Fruit fly (Drosophila melanogaster) whole organism, embryonic: Measurements from ENCODE around the gene in.

ENCODE experiments used
- Ada2b ChIP-seq: fragments of 200-800 bp; sonication (Bioruptor generic); IDR thresholded peaks from 2 replicates; pipeline ENCODE4 v1.3.6; 2022; ENCODE audit warnings: missing biosample characterization, missing genetic modification characterization
- CG10462 ChIP-seq: fragments of 200-800 bp; sonication (Bioruptor generic); optimal IDR thresholded peaks from 2 replicates; lab custom pipeline; 2016; ENCODE audit warnings: missing biosample characterization, missing genetic modification characterization
- CG10959 ChIP-seq: fragments of 200-800 bp; sonication (Bioruptor generic); IDR thresholded peaks from 2 replicates; pipeline ENCODE4 v1.3.6; 2022; ENCODE audit warnings: missing biosample characterization, missing genetic modification characterization
- CG11456 ChIP-seq: fragments of 200-800 bp; sonication (Bioruptor generic); IDR thresholded peaks from 3 replicates; pipeline ENCODE4 v1.3.6; 2022; ENCODE audit warnings: missing biosample characterization, missing genetic modification characterization
- CG11504 ChIP-seq: fragments of 200-800 bp; sonication (Bioruptor generic); optimal IDR thresholded peaks from 3 replicates; lab custom pipeline; 2019; ENCODE audit warnings: missing biosample characterization, mild to moderate bottlenecking, missing genetic modification characterization, moderate library complexity
- CG12155 ChIP-seq: fragments of 200-800 bp; sonication (Bioruptor generic); optimal IDR thresholded peaks from 3 replicates; lab custom pipeline; 2016; ENCODE audit warnings: missing biosample characterization, missing genetic modification characterization
- CG12299 ChIP-seq: fragments of 200-800 bp; sonication (Bioruptor generic); optimal IDR thresholded peaks from 2 replicates; lab custom pipeline; 2018; ENCODE audit warnings: missing biosample characterization, mild to moderate bottlenecking, missing genetic modification characterization
- CG12744 ChIP-seq: fragments of 200-800 bp; sonication (Bioruptor generic); optimal IDR thresholded peaks from 2 replicates; lab custom pipeline; 2016; ENCODE audit warnings: missing biosample characterization, missing genetic modification characterization
- CG15269 ChIP-seq: fragments of 200-800 bp; sonication (Bioruptor generic); optimal IDR thresholded peaks from 2 replicates; lab custom pipeline; 2018; ENCODE audit warnings: missing biosample characterization, mild to moderate bottlenecking, missing genetic modification characterization, moderate library complexity
- CG1529 ChIP-seq: fragments of 200-800 bp; sonication (Bioruptor generic); optimal IDR thresholded peaks from 3 replicates; lab custom pipeline; 2018; ENCODE audit warnings: missing biosample characterization, missing genetic modification characterization
- CG17912 ChIP-seq: fragments of 200-800 bp; sonication (Bioruptor generic); optimal IDR thresholded peaks from 2 replicates; lab custom pipeline; 2018; ENCODE audit warnings: missing biosample characterization, mild to moderate bottlenecking, missing genetic modification characterization
- CG1792 ChIP-seq: fragments of 200-800 bp; sonication (Bioruptor generic); optimal IDR thresholded peaks from 2 replicates; lab custom pipeline; 2016; ENCODE audit warnings: missing biosample characterization, missing genetic modification characterization
- CG34376 ChIP-seq: fragments of 200-800 bp; sonication (Bioruptor generic); optimal IDR thresholded peaks from 2 replicates; lab custom pipeline; 2018; ENCODE audit warnings: missing biosample characterization, mild to moderate bottlenecking, missing genetic modification characterization
- CG4854 ChIP-seq: fragments of 200-800 bp; sonication (Bioruptor generic); optimal IDR thresholded peaks from 2 replicates; lab custom pipeline; 2016; ENCODE audit warnings: missing biosample characterization, missing genetic modification characterization, inconsistent platforms
- CG5953 ChIP-seq: fragments of 200-800 bp; sonication (Bioruptor generic); IDR thresholded peaks from 2 replicates; pipeline ENCODE4 v1.3.6; 2022; ENCODE audit warnings: missing biosample characterization, missing genetic modification characterization
- CG6175 ChIP-seq: fragments of 200-800 bp; sonication (Bioruptor generic); IDR thresholded peaks from 3 replicates; pipeline ENCODE4 v1.3.6; 2022; ENCODE audit warnings: missing biosample characterization, missing genetic modification characterization
- CG6683 ChIP-seq: fragments of 200-800 bp; sonication (Bioruptor generic); optimal IDR thresholded peaks from 2 replicates; lab custom pipeline; 2017; ENCODE audit warnings: missing biosample characterization, mild to moderate bottlenecking, missing genetic modification characterization, missing genetic modification reagents
- CG7271 ChIP-seq: fragments of 200-800 bp; sonication (Bioruptor generic); optimal IDR thresholded peaks from 2 replicates; lab custom pipeline; 2018; ENCODE audit warnings: missing biosample characterization, mild to moderate bottlenecking, missing genetic modification characterization, moderate library complexity
- CG7745 ChIP-seq: fragments of 200-800 bp; sonication (Bioruptor generic); optimal IDR thresholded peaks from 2 replicates; lab custom pipeline; 2018; ENCODE audit warnings: missing biosample characterization, mild to moderate bottlenecking, missing genetic modification characterization, moderate library complexity
- CG8388 ChIP-seq: fragments of 200-800 bp; sonication (Bioruptor generic); optimal IDR thresholded peaks from 2 replicates; lab custom pipeline; 2019; ENCODE audit warnings: missing biosample characterization, mild to moderate bottlenecking, missing genetic modification characterization, moderate library complexity
- CG9876 ChIP-seq: fragments of 200-800 bp; sonication (Bioruptor generic); optimal IDR thresholded peaks from 2 replicates; lab custom pipeline; 2016; ENCODE audit warnings: missing biosample characterization, missing genetic modification characterization
- D19B ChIP-seq: fragments of 200-800 bp; sonication (Bioruptor generic); optimal IDR thresholded peaks from 2 replicates; lab custom pipeline; 2017; ENCODE audit warnings: missing biosample characterization, mild to moderate bottlenecking, missing genetic modification characterization
- Dbx ChIP-seq: fragments of 200-800 bp; sonication (Bioruptor generic); IDR thresholded peaks from 3 replicates; pipeline ENCODE4 v1.3.6; 2022; ENCODE audit warnings: missing biosample characterization, missing genetic modification characterization
- Deaf1 ChIP-seq: fragments of 200-800 bp; optimal IDR thresholded peaks from 3 replicates; lab custom pipeline; 2019; ENCODE audit warnings: missing biosample characterization, mild to moderate bottlenecking, missing genetic modification characterization, moderate library complexity
- Dek ChIP-seq: fragments of 200-800 bp; sonication (Bioruptor generic); optimal IDR thresholded peaks from 3 replicates; lab custom pipeline; 2019; ENCODE audit warnings: missing biosample characterization, mild to moderate bottlenecking, missing genetic modification characterization, moderate library complexity
- Doc2 ChIP-seq: fragments of 200-800 bp; sonication (Bioruptor generic); IDR thresholded peaks from 2 replicates; pipeline ENCODE4 v1.3.6; 2022; ENCODE audit warnings: missing biosample characterization, missing genetic modification characterization
- Ets65A ChIP-seq: fragments of 200-800 bp; sonication (Bioruptor generic); peaks from one replicate; lab custom pipeline; 2016; ENCODE audit warnings: missing biosample characterization, missing genetic modification characterization
- GATAe ChIP-seq: fragments of 200-800 bp; sonication (Bioruptor generic); conservative IDR thresholded peaks from 2 replicates; pipeline ENCODE4 v1.3.6; 2022; ENCODE audit warnings: missing biosample characterization, missing genetic modification characterization
- HLH3B ChIP-seq: fragments of 200-800 bp; sonication (Bioruptor generic); IDR thresholded peaks from 2 replicates; pipeline ENCODE4 v1.3.6; 2022; ENCODE audit warnings: missing biosample characterization, missing genetic modification characterization
- Hand ChIP-seq: fragments of 200-800 bp; sonication (Bioruptor generic); optimal IDR thresholded peaks from 2 replicates; lab custom pipeline; 2017; ENCODE audit warnings: mild to moderate bottlenecking, missing biosample characterization, missing genetic modification reagents, missing genetic modification characterization
- Hsf ChIP-seq: fragments of 200-800 bp; sonication (Bioruptor generic); optimal IDR thresholded peaks from 3 replicates; lab custom pipeline; 2016; ENCODE audit warnings: missing biosample characterization, missing genetic modification characterization
- Med ChIP-seq: fragments of 200-800 bp; sonication (Bioruptor generic); peaks from one replicate; lab custom pipeline; 2016; ENCODE audit warnings: missing biosample characterization, missing genetic modification characterization, mild to moderate bottlenecking, inconsistent platforms, moderate library complexity
- NFAT ChIP-seq: fragments of 200-800 bp; sonication (Bioruptor generic); IDR thresholded peaks from 2 replicates; pipeline ENCODE4 v1.3.6; 2022; ENCODE audit warnings: missing biosample characterization, missing genetic modification characterization
- Nf-YA ChIP-seq: fragments of 200-800 bp; sonication (Bioruptor generic); IDR thresholded peaks from 2 replicates; pipeline ENCODE4 v1.3.6; 2022; ENCODE audit warnings: missing biosample characterization, missing genetic modification characterization
- Rfx ChIP-seq: fragments of 200-800 bp; sonication (Bioruptor generic); IDR thresholded peaks from 2 replicates; pipeline ENCODE4 v1.3.6; 2022; ENCODE audit warnings: missing biosample characterization, missing genetic modification characterization
- en ChIP-seq: fragments of 200-800 bp; sonication (Bioruptor generic); optimal IDR thresholded peaks from 2 replicates; lab custom pipeline; 2016; ENCODE audit warnings: missing biosample characterization, missing genetic modification characterization
- gro ChIP-seq: fragments of 200-800 bp; sonication (Bioruptor generic); optimal IDR thresholded peaks from 2 replicates; lab custom pipeline; 2016; ENCODE audit warnings: missing biosample characterization, missing genetic modification characterization
- hth ChIP-seq: fragments of >200 bp; optimal IDR thresholded peaks from 2 replicates; lab custom pipeline; 2017; ENCODE audit warnings: inconsistent platforms
- kah ChIP-seq: fragments of 200-800 bp; sonication (Bioruptor generic); optimal IDR thresholded peaks from 2 replicates; lab custom pipeline; 2018; ENCODE audit warnings: missing biosample characterization, mild to moderate bottlenecking, missing genetic modification characterization
- knrl ChIP-seq: fragments of 200-800 bp; sonication (Bioruptor generic); IDR thresholded peaks from 3 replicates; pipeline ENCODE4 v1.3.6; 2022; ENCODE audit warnings: missing biosample characterization, missing genetic modification characterization; ENCODE audit not compliant: partially characterized antibody
- mam ChIP-seq: fragments of 200-800 bp; sonication (Bioruptor generic); optimal IDR thresholded peaks from 3 replicates; lab custom pipeline; 2016; ENCODE audit warnings: missing biosample characterization, missing genetic modification characterization
- nmo ChIP-seq: fragments of 200-800 bp; sonication (Bioruptor generic); optimal IDR thresholded peaks from 2 replicates; lab custom pipeline; 2018; ENCODE audit warnings: missing biosample characterization, mild to moderate bottlenecking, missing genetic modification characterization, moderate library complexity
- oc ChIP-seq: fragments of 200-800 bp; sonication (Bioruptor generic); optimal IDR thresholded peaks from 2 replicates; lab custom pipeline; 2018; ENCODE audit warnings: missing biosample characterization, mild to moderate bottlenecking, missing genetic modification characterization, moderate library complexity
- onecut ChIP-seq: fragments of 200-800 bp; sonication (Bioruptor generic); IDR thresholded peaks from 2 replicates; pipeline ENCODE4 v1.3.6; 2022; ENCODE audit warnings: missing biosample characterization, missing genetic modification characterization
- phol ChIP-seq: fragments of 200-800 bp; sonication (Bioruptor generic); optimal IDR thresholded peaks from 3 replicates; lab custom pipeline; 2018; ENCODE audit warnings: missing biosample characterization, mild to moderate bottlenecking, missing genetic modification characterization, moderate library complexity
- pzg ChIP-seq: fragments of 200-800 bp; sonication (Bioruptor generic); optimal IDR thresholded peaks from 3 replicates; lab custom pipeline; 2018; ENCODE audit warnings: missing biosample characterization, mild to moderate bottlenecking, missing genetic modification characterization, moderate library complexity
- stc ChIP-seq: fragments of 200-800 bp; sonication (Bioruptor generic); IDR thresholded peaks from 2 replicates; pipeline ENCODE4 v1.3.6; 2022; ENCODE audit warnings: missing biosample characterization, missing genetic modification characterization
- tll ChIP-seq, 2 experiments: fragments of 200-800 bp in 1 of 2; fragments of >200 bp in 1 of 2; sonication (Bioruptor generic) in 1 of 2; optimal IDR thresholded peaks; 2 replicates each; lab custom pipeline; 2017 to 2019; ENCODE audit warnings: missing biosample characterization in 2 of 2, missing genetic modification characterization in 2 of 2, mild to moderate bottlenecking in 1 of 2, moderate library complexity in 1 of 2
- tup ChIP-seq: fragments of 200-800 bp; sonication (Bioruptor generic); optimal IDR thresholded peaks from 2 replicates; lab custom pipeline; 2016; ENCODE audit warnings: missing biosample characterization, mild to moderate bottlenecking, missing genetic modification characterization, moderate library complexity
- zf30C ChIP-seq: fragments of 200-800 bp; sonication (Bioruptor generic); optimal IDR thresholded peaks from 3 replicates; lab custom pipeline; 2018; ENCODE audit warnings: missing biosample characterization, mild to moderate bottlenecking, missing genetic modification characterization

in gene

DNA sequence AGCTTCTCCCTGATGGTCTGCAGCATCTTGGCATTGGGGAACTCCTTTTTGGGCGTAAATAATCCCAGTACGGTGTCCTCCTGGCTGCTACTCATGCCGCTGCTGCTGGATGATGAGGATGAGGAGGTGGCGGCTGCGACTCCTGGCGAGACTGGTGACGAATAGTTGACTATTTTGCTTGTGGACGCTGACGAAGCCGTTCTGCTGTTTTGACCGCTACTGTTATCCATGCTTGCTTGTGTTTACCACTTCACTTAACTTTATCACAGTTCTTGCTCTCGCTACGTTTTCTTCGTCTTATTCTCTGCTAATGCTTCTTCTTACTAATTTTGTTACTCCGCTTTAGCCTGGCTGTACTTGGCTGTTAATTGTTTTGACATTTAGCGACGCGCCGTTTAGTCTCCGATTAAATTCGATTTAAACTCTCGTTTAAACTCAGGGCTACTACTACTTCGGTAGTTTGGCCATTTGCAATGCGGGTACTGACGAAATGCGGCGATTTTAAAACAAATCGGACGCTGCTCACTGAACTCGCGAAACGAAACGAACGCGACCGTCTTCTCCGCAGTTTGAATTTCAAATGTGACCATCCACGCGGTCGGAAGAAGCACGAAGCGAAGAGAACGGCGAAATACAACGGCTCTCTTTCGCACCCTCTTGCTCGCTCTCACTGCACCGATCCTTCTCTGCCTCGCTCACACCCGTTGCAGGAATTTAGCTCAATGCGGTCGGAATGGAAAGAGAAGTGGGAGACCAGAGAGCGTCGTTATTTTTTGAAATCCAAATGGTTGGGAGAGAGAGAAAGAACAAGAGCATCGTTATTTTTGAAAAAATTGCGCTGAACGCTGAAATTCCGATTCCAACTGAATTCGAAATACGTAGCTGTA, 34.3 kb downstream of the in start, which contains the start of gene trbl (continued):
- peak; percentile 27; the same call in 1 of the 2 replicates for TF ChIP-seq onecut (GFP tag; lab: Robert Waterston, UW)
- peak; percentile 37; the same call in 1 of the 2 replicates for TF ChIP-seq stc (GFP tag; lab: Robert Waterston, UW)
- TF ChIP-seq Dbx = peak; percentile 58; the same call in 2 of the 3 replicates
- peak; percentile 27 for TF ChIP-seq CG15269 (tag; lab: Kevin White, UChicago)
- no peak for TF ChIP-seq Hsf (GFP tag; lab: Kevin White, UChicago)
- TF ChIP-seq D19B (GFP tag; lab: Kevin White, UChicago) = no peak
- TF ChIP-seq CG10462 (GFP tag; lab: Kevin White, UChicago) = no peak
- TF ChIP-seq tup (GFP tag; lab: Kevin White, UChicago) = no peak
- no peak for TF ChIP-seq CG8388 (GFP tag; lab: Kevin White, UChicago)
- TF ChIP-seq Doc2 (GFP tag; lab: Robert Waterston, UW) = no peak
- TF ChIP-seq HLH3B (GFP tag; lab: Robert Waterston, UW) = no peak
- peak; percentile 11 for TF ChIP-seq CG12744 (GFP tag; lab: Kevin White, UChicago)
- peak; percentile 68 for TF ChIP-seq CG34376 (GFP tag; lab: Kevin White, UChicago)
- peak; percentile 62 for TF ChIP-seq CG7745 (tag; lab: Kevin White, UChicago)
- no peak for TF ChIP-seq CG10959 (GFP tag; lab: Robert Waterston, UW)
- no peak for TF ChIP-seq Rfx (GFP tag; lab: Robert Waterston, UW)
- TF ChIP-seq Dek (tag; lab: Kevin White, UChicago) = no peak
- peak; percentile 54 for TF ChIP-seq CG7271 (tag; lab: Kevin White, UChicago)
- no peak for TF ChIP-seq CG6683 (GFP tag; lab: Kevin White, UChicago)
- peak; percentile 83 for TF ChIP-seq Med (GFP tag; lab: Kevin White, UChicago)
- peak; percentile 60 for TF ChIP-seq CG12299 (tag; lab: Kevin White, UChicago)
- no peak for TF ChIP-seq tll (GFP tag; optimal IDR thresholded peaks at IDR 0.05; lab: Kevin White, UChicago)
- peak; percentile 82 for TF ChIP-seq nmo (GFP tag; lab: Kevin White, UChicago)
- no peak for TF ChIP-seq CG11456 (GFP tag; lab: Robert Waterston, UW)
- TF ChIP-seq CG17912 = no peak
- peak; percentile 38 for TF ChIP-seq zf30C (GFP tag; lab: Kevin White, UChicago)
- no peak for TF ChIP-seq CG12155 (GFP tag; lab: Kevin White, UChicago)
- TF ChIP-seq NFAT (GFP tag; lab: Robert Waterston, UW) = no peak
- TF ChIP-seq kah (GFP tag; lab: Kevin White, UChicago) = peak; percentile 43
- peak; percentile 47 for TF ChIP-seq oc
- TF ChIP-seq Nf-YA = no peak
- TF ChIP-seq CG5953 (GFP tag; lab: Robert Waterston, UW) = no peak
- no peak for TF ChIP-seq en (GFP tag; lab: Kevin White, UChicago)
- no peak for TF ChIP-seq phol (tag; lab: Kevin White, UChicago)
- no peak for TF ChIP-seq CG4854 (GFP tag; lab: Kevin White, UChicago)
- no peak for TF ChIP-seq GATAe (GFP tag; lab: Robert Waterston, UW)
- peak; percentile 15 for TF ChIP-seq Hand (GFP tag; lab: Kevin White, UChicago)
- TF ChIP-seq Deaf1 (tag; lab: Kevin White, UChicago) = peak; percentile 94
- TF ChIP-seq mam (GFP tag; lab: Kevin White, UChicago) = no peak
- peak; percentile 20 for TF ChIP-seq pzg (GFP tag; lab: Kevin White, UChicago)
- TF ChIP-seq CG6175 (GFP tag; lab: Robert Waterston, UW) = no peak
- TF ChIP-seq knrl (GFP tag; lab: Robert Waterston, UW) = no peak; the same call in 2 of the 3 replicates
- no peak for TF ChIP-seq CG9876
- no peak for TF ChIP-seq Ets65A (GFP tag; lab: Kevin White, UChicago)
- no peak for TF ChIP-seq CG1792 (GFP tag; lab: Kevin White, UChicago)
- TF ChIP-seq CG1529 (GFP tag; lab: Kevin White, UChicago) = no peak
- no peak for TF ChIP-seq gro (GFP tag; lab: Kevin White, UChicago)
- TF ChIP-seq hth = no peak
- TF ChIP-seq Ada2b (GFP tag; lab: Robert Waterston, UW) = no peak
- peak; percentile 12 for TF ChIP-seq CG11504 (tag; lab: Kevin White, UChicago)
